Worm (Caenorhabditis elegans): ENCODE results near the gene C54E10.10.
A peak's percentile ranks its signal among the peaks of the same experiment; 100 is the strongest.

The C54E10.10 gene

ce11 chrV:18838799-18839354 is 35.7 kb upstream of the C54E10.10 start, which contains the start of gene nhr-65 (continued):
- TF ChIP-seq ztf-11 (tag; optimal IDR thresholded peaks at IDR 0.05) (no peak), ceh-8 (GFP tag; optimal IDR thresholded peaks at IDR 0.05) (no peak), irx-1 (tag; optimal IDR thresholded peaks at IDR 0.05) (no peak), ceh-90 (tag; optimal IDR thresholded peaks at IDR 0.05) (no peak), sox-4 (tag; optimal IDR thresholded peaks at IDR 0.05) (no peak), nhr-20 (tag; optimal IDR thresholded peaks at IDR 0.05) (peak; percentile 48)

ce11 chrV:18837125-18837524 is 34.0 kb upstream of the C54E10.10 start, which contains the start of gene cyp-33D3:
Gene cyp-33D3 (minus strand): TSS chrV:18837225.
- TF ChIP-seq nhr-90 (tag; optimal IDR thresholded peaks at IDR 0.05; ENCODE audit: poor library complexity) (no peak), hlh-17 (GFP tag; optimal IDR thresholded peaks at IDR 0.05; ENCODE audit: borderline replicate concordance) (no peak), ceh-8 (GFP tag; optimal IDR thresholded peaks at IDR 0.05) (no peak), swsn-7 (tag; optimal IDR thresholded peaks at IDR 0.05) (no peak), lin-15B (tag; optimal IDR thresholded peaks at IDR 0.05) (no peak), fkh-4 (tag; optimal IDR thresholded peaks at IDR 0.05; ENCODE audit: borderline replicate concordance) (no peak), rnt-1 (tag; optimal IDR thresholded peaks at IDR 0.05) (no peak), tbx-2 (tag; optimal IDR thresholded peaks at IDR 0.05) (no peak), nhr-11 (tag; optimal IDR thresholded peaks at IDR 0.05) (no peak), nhr-237 (tag; optimal IDR thresholded peaks at IDR 0.05) (no peak), ceh-90 (tag; optimal IDR thresholded peaks at IDR 0.05) (no peak), mep-1 (tag; optimal IDR thresholded peaks at IDR 0.05) (no peak)

ce11 chrV:18827374-18827773 is 24.2 kb upstream of the C54E10.10 start:
- TF ChIP-seq fkh-8 (tag; optimal IDR thresholded peaks at IDR 0.05) = peak; percentile 18
- TF ChIP-seq rnt-1 (tag; optimal IDR thresholded peaks at IDR 0.05) = no peak
- peak; percentile 93 for TF ChIP-seq hlh-4 (tag; optimal IDR thresholded peaks at IDR 0.05)

ce11 chrV:18826445-18826844 is 23.3 kb upstream of the C54E10.10 start:
- TF ChIP-seq unc-130 (tag; optimal IDR thresholded peaks at IDR 0.05) (no peak), blmp-1 (tag; optimal IDR thresholded peaks at IDR 0.05) (no peak), lin-14 (GFP tag; optimal IDR thresholded peaks at IDR 0.05) (peak; percentile 37), grh-1 (GFP tag; IDR thresholded peaks at IDR 0.05) (no peak), elt-2 (tag; optimal IDR thresholded peaks at IDR 0.05) (peak; percentile 82), snu-23 (GFP tag; optimal IDR thresholded peaks at IDR 0.05) (peak; percentile 1), aly-2 (tag; optimal IDR thresholded peaks at IDR 0.05) (no peak), lin-15B (tag; optimal IDR thresholded peaks at IDR 0.05) (no peak)

- TF ChIP-seq lin-39 (tag; optimal IDR thresholded peaks at IDR 0.05) (no peak), nhr-77 (tag; optimal IDR thresholded peaks at IDR 0.05) (no peak), nhr-47 (tag; optimal IDR thresholded peaks at IDR 0.05) (no peak), lin-14 (GFP tag; optimal IDR thresholded peaks at IDR 0.05) (peak; percentile 45), swsn-7 (tag; optimal IDR thresholded peaks at IDR 0.05) (no peak), mep-1 (tag; optimal IDR thresholded peaks at IDR 0.05) (no peak), unc-130 (tag; optimal IDR thresholded peaks at IDR 0.05) (no peak), pag-3 (tag; optimal IDR thresholded peaks at IDR 0.05; ENCODE audit: borderline replicate concordance, insufficient read depth) (no peak), ama-1 (optimal IDR thresholded peaks at IDR 0.05) (no peak), blmp-1 (tag; optimal IDR thresholded peaks at IDR 0.05) (no peak), egl-13 (tag; optimal IDR thresholded peaks at IDR 0.05) (no peak), dsc-1 (tag; optimal IDR thresholded peaks at IDR 0.05) (no peak), elt-3 (tag; optimal IDR thresholded peaks at IDR 0.05) (no peak), nhr-85 (tag) (peak; percentile 32), fkh-10 (GFP tag; optimal IDR thresholded peaks at IDR 0.05) (peak; percentile 91), nhr-90 (tag; optimal IDR thresholded peaks at IDR 0.05; ENCODE audit: poor library complexity) (no peak)
Measured at ce11 chrV:18821569-18821968, 18.4 kb upstream of the C54E10.10 start.

All from whole organism, L1 larva.